3 worm cellular contexts compared by ENCODE assay signal in the genomic region with DNA sequence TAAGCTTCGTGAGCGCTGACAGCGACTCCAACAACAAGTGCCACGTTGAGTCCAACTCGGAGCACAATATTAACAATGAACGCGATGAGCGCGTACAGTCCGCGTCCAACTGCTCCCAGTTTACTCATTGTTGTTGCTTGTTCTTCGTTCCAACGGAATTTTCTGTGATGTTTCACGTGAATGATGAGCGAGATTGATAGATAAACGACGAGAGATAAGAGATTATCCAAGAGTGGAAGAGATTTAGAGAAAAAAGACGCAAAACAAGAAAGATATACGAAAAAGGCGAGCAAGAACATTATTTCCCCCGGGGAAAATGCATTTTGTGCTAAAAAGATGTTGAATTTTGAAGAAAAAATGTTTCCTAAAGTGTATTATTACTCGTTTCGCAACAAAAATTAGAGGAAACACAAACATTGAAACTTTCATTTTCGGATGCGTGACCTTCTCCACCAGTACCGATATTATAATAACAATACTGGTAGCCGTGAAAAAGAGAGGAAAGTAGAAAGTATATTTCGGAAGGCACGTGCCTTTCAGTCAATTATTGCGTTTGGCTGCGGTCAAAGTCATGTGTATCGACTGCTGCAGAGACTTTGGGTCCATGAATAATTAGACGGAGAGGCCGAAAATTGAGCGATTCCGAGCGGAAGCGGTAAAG.
TF ChIP-seq lines count a peak whose summit lies in the region.

No protein-coding gene starts in this region.

TF ChIP-seq in whole organism, L1 larva, 84 proteins besides CTCF, POLR2A, EP300 and RAD21 (continued from another document):
- TF ChIP-seq F16B12.6 (tag; optimal IDR thresholded peaks at IDR 0.05; lab: Kevin White, UChicago) (no peak), nhr-71 (tag; optimal IDR thresholded peaks at IDR 0.05; lab: Kevin White, UChicago) (peak; percentile 44), ama-1 (optimal IDR thresholded peaks at IDR 0.05; lab: Kevin White, UChicago) (peak; percentile 35), unc-62 (GFP tag; optimal IDR thresholded peaks at IDR 0.05; lab: Kevin White, UChicago) (no peak), ces-1 (GFP tag; optimal IDR thresholded peaks at IDR 0.05; lab: Kevin White, UChicago) (no peak), lir-3 (tag; optimal IDR thresholded peaks at IDR 0.05; lab: Kevin White, UChicago; ENCODE audit: poor library complexity) (no peak), grh-1 (GFP tag; IDR thresholded peaks at IDR 0.05; lab: Robert Waterston, UW) (no peak), nhr-19 (GFP tag; conservative IDR thresholded peaks at IDR 0.05; lab: Robert Waterston, UW) (peak; percentile 58), mep-1 (tag; optimal IDR thresholded peaks at IDR 0.05; lab: Kevin White, UChicago) (no peak), xbp-1 (tag; optimal IDR thresholded peaks at IDR 0.05; lab: Kevin White, UChicago) (peak; percentile 1), mdl-1 (tag; optimal IDR thresholded peaks at IDR 0.05; lab: Kevin White, UChicago) (no peak), lin-35 (GFP tag; optimal IDR thresholded peaks at IDR 0.05; lab: Kevin White, UChicago) (peak in 1 of 2 experiments; percentile 15), Y116A8C.19 (tag; optimal IDR thresholded peaks at IDR 0.05; lab: Kevin White, UChicago; ENCODE audit: borderline replicate concordance) (no peak), elt-3 (tag; optimal IDR thresholded peaks at IDR 0.05; lab: Kevin White, UChicago) (peak in 3 of 6 experiments; percentile 15 to 70 (median 55)), dsc-1 (tag; optimal IDR thresholded peaks at IDR 0.05; lab: Kevin White, UChicago) (no peak), egl-27 (tag; optimal IDR thresholded peaks at IDR 0.05; lab: Kevin White, UChicago) (no peak), efl-1 (optimal IDR thresholded peaks at IDR 0.05; lab: Kevin White, UChicago) (no peak), efl-1 (GFP tag; optimal IDR thresholded peaks at IDR 0.05 in 1 of 2; lab: Kevin White, UChicago) (peak in 1 of 2 experiments; percentile 31), tlp-1 (tag; optimal IDR thresholded peaks at IDR 0.05; lab: Kevin White, UChicago) (no peak), C34B4.2 (tag; optimal IDR thresholded peaks at IDR 0.05; lab: Kevin White, UChicago) (no peak), lsy-2 (tag; optimal IDR thresholded peaks at IDR 0.05; lab: Kevin White, UChicago) (no peak), blmp-1 (tag; optimal IDR thresholded peaks at IDR 0.05; lab: Kevin White, UChicago) (peak; percentile 75), zip-4 (GFP tag; optimal IDR thresholded peaks at IDR 0.05; lab: Kevin White, UChicago) (no peak), nhr-85 (tag; lab: Kevin White, UChicago) (peak; percentile 85), fkh-10 (GFP tag; optimal IDR thresholded peaks at IDR 0.05; lab: Kevin White, UChicago) (no peak), nhr-77 (tag; optimal IDR thresholded peaks at IDR 0.05; lab: Kevin White, UChicago) (no peak)

TF ChIP-seq in whole organism, L2 larva, 48 proteins besides CTCF, POLR2A, EP300 and RAD21 (continued from another document):
- TF ChIP-seq C34F6.9 (tag; optimal IDR thresholded peaks at IDR 0.05; lab: Kevin White, UChicago) (no peak), nhr-10 (tag; optimal IDR thresholded peaks at IDR 0.05; lab: Kevin White, UChicago) (no peak), ztf-4 (tag; optimal IDR thresholded peaks at IDR 0.05; lab: Kevin White, UChicago) (peak; percentile 13), nhr-25 (tag; optimal IDR thresholded peaks at IDR 0.05; lab: Kevin White, UChicago) (peak; percentile 48), mdl-1 (tag; optimal IDR thresholded peaks at IDR 0.05; lab: Kevin White, UChicago) (peak in 1 of 2 experiments; percentile 8), blmp-1 (tag; optimal IDR thresholded peaks at IDR 0.05; lab: Kevin White, UChicago; ENCODE audit: insufficient read depth) (peak; percentile 2)

TF ChIP-seq in whole organism, L4 larva, 104 proteins besides CTCF, POLR2A, EP300 and RAD21 (continued from another document):
- TF ChIP-seq mdl-1 (tag; optimal IDR thresholded peaks at IDR 0.05; lab: Kevin White, UChicago) (peak in 1 of 2 experiments; percentile 24), mdt-29 (GFP tag; IDR thresholded peaks at IDR 0.05; lab: Robert Waterston, UW) (0 out of 2 replicates have a peak, but pooled peaks have one; percentile 20)
